Worm (Caenorhabditis elegans) whole organism, L1 larva: Measurements from ENCODE around the gene srt-73.

ENCODE experiments used
- mdl-1 ChIP-seq, 2 experiments: fragments of 150-350 bp; optimal IDR thresholded peaks; 2 replicates each; lab custom pipeline; 2014 to 2017; ENCODE audit warnings: missing biosample characterization in 2 of 2, missing genetic modification characterization in 2 of 2, inconsistent platforms in 1 of 2
- pqm-1 ChIP-seq: sonication (generic microtip); optimal IDR thresholded peaks from 3 replicates; lab custom pipeline; 2017; ENCODE audit warnings: missing biosample characterization, missing genetic modification characterization
- zag-1 ChIP-seq: fragments of 150-350 bp; optimal IDR thresholded peaks from 2 replicates; lab custom pipeline; 2014; ENCODE audit warnings: missing biosample characterization, missing genetic modification characterization

ce11 chrIV:7870451-7870850, 8.7 kb upstream of the srt-73 start, which contains the start of gene T06C10.3:
- TF ChIP-seq pqm-1 (no peak), mdl-1 (tag; optimal IDR thresholded peaks at IDR 0.05; lab: Kevin White, UChicago) (no peak), zag-1 (tag; lab: Kevin White, UChicago) (no peak)
